Fruit fly (Drosophila melanogaster) whole organism, embryonic: Measurements from ENCODE around the gene CG43156.
A peak's percentile ranks its signal among the peaks of the same experiment; 100 is the strongest.

Experiments
- CG1024 ChIP-seq: fragments of 200-800 bp; sonication (Bioruptor generic); IDR thresholded peaks from 2 replicates; pipeline ENCODE4 v1.3.6; 2022; ENCODE audit warnings: missing biosample characterization, missing genetic modification characterization
- CG10543 ChIP-seq: fragments of 200-800 bp; sonication (Bioruptor generic); optimal IDR thresholded peaks from 3 replicates; lab custom pipeline; 2017; ENCODE audit warnings: missing biosample characterization, mild to moderate bottlenecking, missing genetic modification characterization, moderate library complexity
- CG11085 ChIP-seq: fragments of 200-800 bp; sonication (Bioruptor generic); IDR thresholded peaks from 2 replicates; pipeline ENCODE4 v1.3.6; 2022; ENCODE audit warnings: missing biosample characterization, missing genetic modification characterization
- CG11696 ChIP-seq: fragments of 200-800 bp; sonication (Bioruptor generic); IDR thresholded peaks from 2 replicates; pipeline ENCODE4 v1.3.6; 2022; ENCODE audit warnings: missing biosample characterization, missing genetic modification characterization
- CG12219 ChIP-seq: fragments of 200-800 bp; sonication (Bioruptor generic); optimal IDR thresholded peaks from 3 replicates; lab custom pipeline; 2018; ENCODE audit warnings: missing biosample characterization, mild to moderate bottlenecking, missing genetic modification characterization
- CG13123 ChIP-seq: fragments of 200-800 bp; sonication (Bioruptor generic); optimal IDR thresholded peaks from 2 replicates; lab custom pipeline; 2016; ENCODE audit warnings: missing biosample characterization, missing genetic modification characterization
- CG13287 ChIP-seq: fragments of 200-800 bp; sonication (Bioruptor generic); IDR thresholded peaks from 2 replicates; pipeline ENCODE4 v1.3.6; 2022; ENCODE audit warnings: missing biosample characterization, missing genetic modification characterization; ENCODE audit not compliant: partially characterized antibody
- CG13894 ChIP-seq: fragments of 200-800 bp; sonication (Bioruptor generic); optimal IDR thresholded peaks from 3 replicates; lab custom pipeline; 2018; ENCODE audit warnings: missing biosample characterization, mild to moderate bottlenecking, missing genetic modification characterization, moderate library complexity
- CG14014 ChIP-seq: fragments of 200-800 bp; sonication (Bioruptor generic); IDR thresholded peaks from 2 replicates; pipeline ENCODE4 v1.3.6; 2022; ENCODE audit warnings: missing biosample characterization, missing genetic modification characterization
- CG14050 ChIP-seq: fragments of 200-800 bp; sonication (Bioruptor generic); IDR thresholded peaks from 3 replicates; pipeline ENCODE4 v1.3.6; 2022; ENCODE audit warnings: missing biosample characterization, missing genetic modification characterization
- CG15073 ChIP-seq: fragments of 200-800 bp; sonication (Bioruptor generic); optimal IDR thresholded peaks from 2 replicates; lab custom pipeline; 2016; ENCODE audit warnings: missing biosample characterization, missing genetic modification characterization
- CG1647 ChIP-seq: fragments of 200-800 bp; sonication (Bioruptor generic); optimal IDR thresholded peaks from 3 replicates; lab custom pipeline; 2016; ENCODE audit warnings: missing biosample characterization, missing genetic modification characterization
- CG16815 ChIP-seq: fragments of 200-800 bp; sonication (Bioruptor generic); optimal IDR thresholded peaks from 3 replicates; lab custom pipeline; 2017; ENCODE audit warnings: missing biosample characterization, mild to moderate bottlenecking, missing genetic modification characterization
- CG17359 ChIP-seq: fragments of 200-800 bp; sonication (Bioruptor generic); optimal IDR thresholded peaks from 3 replicates; lab custom pipeline; 2018; ENCODE audit warnings: missing biosample characterization, mild to moderate bottlenecking, missing genetic modification characterization, moderate library complexity
- CG3065 ChIP-seq: fragments of 200-800 bp; sonication (Bioruptor generic); optimal IDR thresholded peaks from 2 replicates; lab custom pipeline; 2016; ENCODE audit warnings: missing biosample characterization, missing genetic modification characterization
- CG32532 ChIP-seq: fragments of 200-800 bp; sonication (Bioruptor generic); IDR thresholded peaks from 2 replicates; pipeline ENCODE4 v1.3.6; 2022; ENCODE audit warnings: missing biosample characterization, missing genetic modification characterization
- CG3281 ChIP-seq: fragments of 200-800 bp; sonication (Bioruptor generic); optimal IDR thresholded peaks from 3 replicates; lab custom pipeline; 2017; ENCODE audit warnings: missing biosample characterization, mild to moderate bottlenecking, missing genetic modification characterization
- CG3726 ChIP-seq: fragments of 200-800 bp; sonication (Bioruptor generic); IDR thresholded peaks from 3 replicates; pipeline ENCODE4, ENCODE4 v1.3.6; 2022; ENCODE audit warnings: missing biosample characterization, missing genetic modification characterization
- CG4820 ChIP-seq: fragments of 200-800 bp; sonication (Bioruptor generic); optimal IDR thresholded peaks from 3 replicates; lab custom pipeline; 2016; ENCODE audit warnings: missing biosample characterization, missing genetic modification characterization
- CG4854 ChIP-seq: fragments of 200-800 bp; sonication (Bioruptor generic); optimal IDR thresholded peaks from 2 replicates; lab custom pipeline; 2016; ENCODE audit warnings: missing biosample characterization, missing genetic modification characterization, inconsistent platforms
- CG7357 ChIP-seq: fragments of 200-800 bp; sonication (Bioruptor generic); IDR thresholded peaks from 3 replicates; pipeline ENCODE4 v1.3.6; 2022; ENCODE audit warnings: missing biosample characterization, missing genetic modification characterization
- H15 ChIP-seq: fragments of 200-800 bp; sonication (Bioruptor generic); IDR thresholded peaks from 3 replicates; pipeline ENCODE4 v1.3.6; 2022; ENCODE audit warnings: missing biosample characterization, missing genetic modification characterization
- Oli ChIP-seq: fragments of 200-800 bp; sonication (Bioruptor generic); optimal IDR thresholded peaks from 2 replicates; lab custom pipeline; 2018; ENCODE audit warnings: missing biosample characterization, mild to moderate bottlenecking, missing genetic modification characterization, moderate library complexity
- Pdp1 ChIP-seq, 2 experiments: fragments of 200-800 bp; sonication (Bioruptor generic); optimal IDR thresholded peaks; 3 replicates each; lab custom pipeline; 2016; ENCODE audit warnings: missing biosample characterization in 2 of 2, missing genetic modification characterization in 2 of 2, mild to moderate bottlenecking in 1 of 2, moderate library complexity in 1 of 2
- Side ChIP-seq: fragments of 200-800 bp; sonication (Bioruptor generic); optimal IDR thresholded peaks from 2 replicates; lab custom pipeline; 2016; ENCODE audit warnings: missing biosample characterization, missing genetic modification characterization
- Vsx1 ChIP-seq: fragments of 200-800 bp; sonication (Bioruptor generic); optimal IDR thresholded peaks from 2 replicates; lab custom pipeline; 2017; ENCODE audit warnings: missing biosample characterization, mild to moderate bottlenecking, missing genetic modification characterization, missing genetic modification reagents
- YL-1 ChIP-seq: fragments of 200-800 bp; sonication (Bioruptor generic); optimal IDR thresholded peaks from 3 replicates; lab custom pipeline; 2017; ENCODE audit warnings: missing biosample characterization, mild to moderate bottlenecking, missing genetic modification characterization
- ara ChIP-seq: fragments of 200-800 bp; sonication (Bioruptor generic); IDR thresholded peaks from 2 replicates; pipeline ENCODE4 v1.3.6; 2022; ENCODE audit warnings: missing biosample characterization, missing genetic modification characterization
- bab2 ChIP-seq: fragments of 200-800 bp; sonication (Bioruptor generic); optimal IDR thresholded peaks from 2 replicates; lab custom pipeline; 2016; ENCODE audit warnings: missing biosample characterization, missing genetic modification characterization
- chinmo ChIP-seq: fragments of 200-800 bp; sonication (Bioruptor generic); IDR thresholded peaks from 4 replicates; pipeline ENCODE4 v1.3.6; 2022; ENCODE audit warnings: missing biosample characterization, missing genetic modification characterization; ENCODE audit not compliant: partially characterized antibody
- chm ChIP-seq: fragments of 200-800 bp; sonication (Bioruptor generic); IDR thresholded peaks from 2 replicates; pipeline ENCODE4 v1.3.6; 2022; ENCODE audit warnings: missing biosample characterization, missing genetic modification characterization
- crol ChIP-seq: fragments of 200-800 bp; sonication (Bioruptor generic); IDR thresholded peaks from 2 replicates; pipeline ENCODE4 v1.3.6; 2022; ENCODE audit warnings: missing biosample characterization, missing genetic modification characterization
- dan ChIP-seq: fragments of 200-800 bp; sonication (Bioruptor generic); IDR thresholded peaks from 2 replicates; pipeline ENCODE4 v1.3.6; 2022; ENCODE audit warnings: missing biosample characterization, missing genetic modification characterization
- fd64A ChIP-seq: fragments of 200-800 bp; sonication (Bioruptor generic); optimal IDR thresholded peaks from 3 replicates; lab custom pipeline; 2018; ENCODE audit warnings: missing biosample characterization, mild to moderate bottlenecking, missing genetic modification characterization
- jigr1 ChIP-seq: fragments of 200-800 bp; sonication (Bioruptor generic); IDR thresholded peaks from 3 replicates; pipeline ENCODE4 v1.3.6; 2022; ENCODE audit warnings: missing biosample characterization, missing genetic modification characterization
- jumu ChIP-seq: fragments of 200-800 bp; sonication (Bioruptor generic); optimal IDR thresholded peaks from 3 replicates; lab custom pipeline; 2016; ENCODE audit warnings: missing biosample characterization, missing genetic modification characterization
- lov ChIP-seq, 2 experiments: fragments of 200-800 bp in 1 of 2; fragments of >200 bp in 1 of 2; sonication (Bioruptor generic) in 1 of 2; IDR thresholded peaks in 1 of 2; optimal IDR thresholded peaks in 1 of 2; 2 replicates in 1 of 2; 3 replicates in 1 of 2; pipeline versions ENCODE4 v1.3.6 to Lab custom; 2017 to 2022; ENCODE audit warnings: missing biosample characterization in 1 of 2, missing genetic modification characterization in 1 of 2
- luna ChIP-seq: fragments of 200-800 bp; sonication (Bioruptor generic); optimal IDR thresholded peaks from 2 replicates; lab custom pipeline; 2016; ENCODE audit warnings: missing biosample characterization, missing genetic modification characterization
- nau ChIP-seq: fragments of 200-800 bp; sonication (Bioruptor generic); optimal IDR thresholded peaks from 3 replicates; lab custom pipeline; 2017; ENCODE audit warnings: missing biosample characterization, mild to moderate bottlenecking, missing genetic modification characterization, missing genetic modification reagents
- oc ChIP-seq: fragments of 200-800 bp; sonication (Bioruptor generic); optimal IDR thresholded peaks from 2 replicates; lab custom pipeline; 2018; ENCODE audit warnings: missing biosample characterization, mild to moderate bottlenecking, missing genetic modification characterization, moderate library complexity
- prd ChIP-seq, 3 experiments: fragments of >200 bp in 2 of 3; fragments of 200-800 bp in 1 of 3; sonication (Bioruptor generic) in 1 of 3; optimal IDR thresholded peaks in 2 of 3; IDR thresholded peaks in 1 of 3; 2 replicates in 2 of 3; 3 replicates in 1 of 3; pipeline versions ENCODE4 v1.3.6 to Lab custom; 2017 to 2022; ENCODE audit warnings: missing biosample characterization in 1 of 3, missing genetic modification characterization in 1 of 3
- run ChIP-seq: fragments of 200-800 bp; sonication (Bioruptor generic); optimal IDR thresholded peaks from 3 replicates; lab custom pipeline; 2018; ENCODE audit warnings: missing biosample characterization, mild to moderate bottlenecking, missing genetic modification characterization
- sens ChIP-seq: fragments of 200-800 bp; sonication (Bioruptor generic); peaks from one replicate; lab custom pipeline; 2016; ENCODE audit warnings: missing biosample characterization, missing genetic modification characterization
- seq ChIP-seq: fragments of 200-800 bp; sonication (Bioruptor generic); IDR thresholded peaks from 2 replicates; pipeline ENCODE4 v1.3.6; 2022; ENCODE audit warnings: missing biosample characterization, missing genetic modification characterization
- slou ChIP-seq: fragments of 200-800 bp; sonication (Bioruptor generic); optimal IDR thresholded peaks from 3 replicates; lab custom pipeline; 2016; ENCODE audit warnings: missing biosample characterization, missing genetic modification characterization
- usp ChIP-seq: fragments of >200 bp; optimal IDR thresholded peaks from 2 replicates; lab custom pipeline; 2017; ENCODE audit warnings: missing biosample characterization, missing genetic modification characterization
- vfl ChIP-seq: fragments of 200-800 bp; sonication (Bioruptor generic); optimal IDR thresholded peaks from 2 replicates; lab custom pipeline; 2016; ENCODE audit warnings: missing biosample characterization, missing genetic modification characterization
- zfh1 ChIP-seq: fragments of 200-800 bp; sonication (Bioruptor generic); IDR thresholded peaks from 3 replicates; pipeline ENCODE4 v1.3.6; 2022; ENCODE audit warnings: missing biosample characterization, missing genetic modification characterization

The CG43156 gene

DNA sequence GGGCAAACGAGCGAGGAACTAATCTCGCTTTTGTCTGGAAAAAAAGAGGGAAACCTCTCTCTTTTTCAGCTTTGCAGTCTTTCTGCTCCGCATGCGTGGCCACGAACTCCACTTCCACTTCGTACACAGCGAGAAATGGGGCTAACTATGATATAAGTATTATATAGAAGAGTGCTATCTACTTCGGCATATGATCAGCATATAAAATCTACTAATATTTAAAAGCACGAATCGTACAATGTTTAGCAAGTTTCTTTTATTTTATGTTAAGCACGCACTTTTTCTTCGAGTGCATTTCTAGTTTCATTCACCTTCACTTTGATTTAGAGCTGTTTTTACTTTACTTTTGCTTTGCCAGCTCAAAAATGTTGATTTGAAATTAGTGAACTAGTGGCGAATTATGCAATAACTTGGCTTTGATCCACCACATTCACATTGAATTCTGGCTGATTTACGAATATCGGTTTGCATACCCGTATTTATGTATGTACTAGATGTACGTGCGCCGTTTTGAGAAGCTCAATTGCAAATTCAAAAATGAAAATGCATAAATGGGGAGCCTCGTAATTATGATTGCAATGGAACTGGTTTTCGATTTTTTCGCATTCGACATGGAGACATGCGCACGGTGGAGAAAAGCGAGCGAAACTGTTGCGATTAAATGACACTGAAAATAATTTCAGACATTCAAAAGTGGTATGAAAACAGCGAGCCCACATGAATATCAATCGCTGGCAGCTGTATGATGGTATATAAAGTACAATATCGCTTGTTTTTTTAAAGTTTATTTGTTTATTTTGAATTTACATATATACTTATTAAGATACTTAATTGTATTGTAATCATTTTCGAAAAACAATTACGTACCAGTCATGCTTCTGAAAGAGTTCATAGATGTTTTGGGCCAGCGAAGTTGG, 48.9 kb downstream of the CG43156 start (continued):
- TF ChIP-seq CG15073 (GFP tag; lab: Kevin White, UChicago) (no peak), jigr1 (GFP tag; lab: Robert Waterston, UW) (peak; percentile 75; the same call in 2 of the 3 replicates), seq (0 out of 2 replicates have a peak, but pooled peaks have one; percentile 17), CG14050 (peak; percentile 70), CG7357 (peak; percentile 57; the same call in 1 of the 3 replicates), Side (peak; percentile 78), prd (optimal IDR thresholded peaks at IDR 0.05; lab: Kevin White, UChicago) (no peak), prd (GFP tag; IDR thresholded peaks at IDR 0.05; lab: Robert Waterston, UW) (peak; percentile 90), dan (GFP tag; lab: Robert Waterston, UW) (no peak), lov (optimal IDR thresholded peaks at IDR 0.05; lab: Kevin White, UChicago) (no peak), lov (GFP tag; IDR thresholded peaks at IDR 0.05; lab: Robert Waterston, UW) (peak; percentile 62; the same call in 1 of the 3 replicates), CG14014 (peak; percentile 88), vfl (GFP tag; lab: Kevin White, UChicago) (peak; percentile 5), bab2 (GFP tag; lab: Kevin White, UChicago) (peak; percentile 79), CG13894 (no peak), run (tag; lab: Kevin White, UChicago) (peak; percentile 10), crol (GFP tag; lab: Robert Waterston, UW) (no peak), fd64A (GFP tag; lab: Kevin White, UChicago) (peak; percentile 69), CG3065 (no peak), luna (GFP tag; lab: Kevin White, UChicago) (peak; percentile 25), CG4820 (peak; percentile 68), chm (GFP tag; lab: Robert Waterston, UW) (peak; percentile 56), Pdp1 (GFP tag; optimal IDR thresholded peaks at IDR 0.05; lab: Kevin White, UChicago) (peak; percentile 81 to 82), Oli (tag; lab: Kevin White, UChicago) (peak; percentile 71), CG17359 (tag; lab: Kevin White, UChicago) (peak; percentile 82), CG13287 (no peak), YL-1 (no peak), CG12219 (GFP tag; lab: Kevin White, UChicago) (peak; percentile 69), oc (tag; lab: Kevin White, UChicago) (peak; percentile 66), zfh1 (GFP tag; lab: Robert Waterston, UW) (peak; percentile 86), chinmo (no peak), CG10543 (GFP tag; lab: Kevin White, UChicago) (peak; percentile 18), CG11085 (GFP tag; lab: Robert Waterston, UW) (peak; percentile 62), CG13123 (GFP tag; lab: Kevin White, UChicago) (no peak), Vsx1 (GFP tag; lab: Kevin White, UChicago) (peak; percentile 47), H15 (GFP tag; lab: Robert Waterston, UW) (peak; percentile 83), CG1647 (GFP tag; lab: Kevin White, UChicago) (peak; percentile 46), CG3281 (GFP tag; lab: Kevin White, UChicago) (peak; percentile 49), CG4854 (peak; percentile 11), sens (peak; percentile 98), ara (peak; percentile 88), CG16815 (GFP tag; lab: Kevin White, UChicago) (peak; percentile 44), slou (GFP tag; lab: Kevin White, UChicago) (peak; percentile 49), CG11696 (GFP tag; lab: Robert Waterston, UW) (peak; percentile 55; the same call in 1 of the 2 replicates), jumu (peak; percentile 64), CG1024 (GFP tag; lab: Robert Waterston, UW) (0 out of 2 replicates have a peak, but pooled peaks have one; percentile 40), nau (no peak), CG32532 (GFP tag; lab: Robert Waterston, UW) (peak; percentile 84), CG3726 (GFP tag; lab: Robert Waterston, UW) (0 out of 3 replicates have a peak, but pooled peaks have one; percentile 49), usp (GFP tag; lab: Kevin White, UChicago) (no peak)
